Worm (Caenorhabditis elegans): ENCODE results near the gene gpx-7.

- TF ChIP-seq aly-2 (tag; optimal IDR thresholded peaks at IDR 0.05) = no peak
- no peak for TF ChIP-seq xbp-1 (tag; optimal IDR thresholded peaks at IDR 0.05)
- TF ChIP-seq isw-1 (GFP tag; IDR thresholded peaks at IDR 0.05) = no peak
- TF ChIP-seq unc-62 (GFP tag; optimal IDR thresholded peaks at IDR 0.05) = no peak
- TF ChIP-seq lin-35 (GFP tag; optimal IDR thresholded peaks at IDR 0.05) = no peak
- TF ChIP-seq nhr-12 (tag; optimal IDR thresholded peaks at IDR 0.05) = no peak
- no peak for TF ChIP-seq lin-13 (GFP tag; optimal IDR thresholded peaks at IDR 0.05)
- TF ChIP-seq ama-1 (optimal IDR thresholded peaks at IDR 0.05) = no peak
- TF ChIP-seq tbx-2 (tag; optimal IDR thresholded peaks at IDR 0.05) = no peak
- no peak for TF ChIP-seq lin-14 (GFP tag; optimal IDR thresholded peaks at IDR 0.05)
These were observed 42.7 kb upstream of the gpx-7 start, which contains the start of gene idpp-11 for ce11 chrX:7842241-7842640.
